Worm (Caenorhabditis elegans) whole organism, L1 larva: ENCODE data around the gene rgs-10.
A peak's percentile ranks its signal among the peaks of the same experiment; 100 is the strongest.

Experiments used
- F16B12.6 ChIP-seq: fragments of 150-350 bp; optimal IDR thresholded peaks from 2 replicates; lab custom pipeline; 2014; ENCODE audit warnings: missing biosample characterization, missing genetic modification characterization
- blmp-1 ChIP-seq: fragments of 150-350 bp; optimal IDR thresholded peaks from 2 replicates; lab custom pipeline; 2014; ENCODE audit warnings: missing biosample characterization, missing genetic modification characterization
- ceh-63 ChIP-seq: fragments of 200-800 bp; sonication (Bioruptor generic); optimal IDR thresholded peaks from 2 replicates; lab custom pipeline; 2018; ENCODE audit warnings: mild to moderate bottlenecking, missing genetic modification characterization, missing compliant biosample characterization
- ceh-82 ChIP-seq, 3 experiments: fragments of 150-350 bp in 1 of 3; sonication (generic microtip) in 2 of 3; optimal IDR thresholded peaks; 2 replicates each; lab custom pipeline; 2014 to 2017; ENCODE audit warnings: missing biosample characterization in 3 of 3, missing genetic modification characterization in 3 of 3
- ceh-88 ChIP-seq: fragments of 200-800 bp; sonication (Bioruptor generic); IDR thresholded peaks from 2 replicates; pipeline ENCODE4 v1.3.6; 2022; ENCODE audit warnings: missing genetic modification characterization, missing compliant biosample characterization
- dpl-1 ChIP-seq, 3 experiments: fragments of 150-350 bp in 2 of 3; sonication (generic microtip) in 1 of 3; optimal IDR thresholded peaks; 2 replicates each; lab custom pipeline; 2014 to 2017; ENCODE audit warnings: missing biosample characterization in 3 of 3, missing genetic modification characterization in 3 of 3, missing genetic modification reagents in 3 of 3
- efl-1 ChIP-seq, 4 experiments: fragments of 150-350 bp; optimal IDR thresholded peaks in 3 of 4; peaks in 1 of 4; 1 replicate in 1 of 4; 2 replicates in 3 of 4; lab custom pipeline; 2014; ENCODE audit warnings: missing biosample characterization in 2 of 4, missing genetic modification characterization in 2 of 4, missing genetic modification reagents in 2 of 4
- egl-13 ChIP-seq: sonication (generic microtip); optimal IDR thresholded peaks from 2 replicates; lab custom pipeline; 2016; ENCODE audit warnings: missing genotype, missing genetic modification reagents, missing genetic modification characterization, missing compliant biosample characterization
- elt-2 ChIP-seq: sonication (generic microtip); optimal IDR thresholded peaks from 2 replicates; lab custom pipeline; 2016; ENCODE audit warnings: missing genetic modification characterization, mild to moderate bottlenecking, inconsistent platforms, missing compliant biosample characterization, missing genetic modification reagents
- ets-5 ChIP-seq: fragments of 200-800 bp; sonication (Bioruptor generic); IDR thresholded peaks from 2 replicates; pipeline ENCODE4 v1.3.6; 2022; ENCODE audit warnings: missing genetic modification characterization, missing compliant biosample characterization
- fkh-4 ChIP-seq: sonication (generic microtip); optimal IDR thresholded peaks from 2 replicates; lab custom pipeline; 2016; ENCODE audit warnings: missing compliant biosample characterization, missing genetic modification characterization, borderline replicate concordance
- fos-1 ChIP-seq: fragments of 150-350 bp; optimal IDR thresholded peaks from 2 replicates; lab custom pipeline; 2014; ENCODE audit warnings: missing biosample characterization, missing genetic modification characterization
- irx-1 ChIP-seq: sonication (generic microtip); optimal IDR thresholded peaks from 2 replicates; lab custom pipeline; 2016; ENCODE audit warnings: missing genetic modification characterization, missing compliant biosample characterization
- jun-1 ChIP-seq: fragments of 150-350 bp; optimal IDR thresholded peaks from 2 replicates; lab custom pipeline; 2014; ENCODE audit warnings: missing biosample characterization, missing genetic modification reagents, missing genetic modification characterization
- lin-14 ChIP-seq: fragments of 200-800 bp; sonication (Bioruptor generic); optimal IDR thresholded peaks from 2 replicates; lab custom pipeline; 2018; ENCODE audit warnings: mild to moderate bottlenecking, missing genetic modification characterization, moderate library complexity, missing compliant biosample characterization
- lin-15B ChIP-seq: fragments of 150-350 bp; sonication (generic microtip); optimal IDR thresholded peaks from 3 replicates; lab custom pipeline; 2014; ENCODE audit warnings: missing biosample characterization, missing genetic modification characterization
- lin-35 ChIP-seq, 2 experiments: fragments of 150-350 bp; optimal IDR thresholded peaks; 2 replicates each; lab custom pipeline; 2014; ENCODE audit warnings: missing biosample characterization in 2 of 2, missing genetic modification characterization in 2 of 2, missing genetic modification reagents in 2 of 2
- lsy-2 ChIP-seq, 2 experiments: fragments of 150-350 bp; optimal IDR thresholded peaks; 2 replicates each; lab custom pipeline; 2014; ENCODE audit warnings: missing biosample characterization in 2 of 2, missing genetic modification characterization in 2 of 2
- mab-9 ChIP-seq: fragments of 200-800 bp; sonication (Bioruptor generic); IDR thresholded peaks from 2 replicates; pipeline ENCODE4 v1.3.6; 2022; ENCODE audit warnings: missing genetic modification reagents, missing genetic modification characterization, missing compliant biosample characterization
- mdl-1 ChIP-seq, 2 experiments: fragments of 150-350 bp; optimal IDR thresholded peaks; 2 replicates each; lab custom pipeline; 2014 to 2017; ENCODE audit warnings: missing biosample characterization in 2 of 2, missing genetic modification characterization in 2 of 2, inconsistent platforms in 1 of 2
- mep-1 ChIP-seq: fragments of 150-350 bp; optimal IDR thresholded peaks from 2 replicates; lab custom pipeline; 2014; ENCODE audit warnings: missing biosample characterization, missing genetic modification characterization
- nhr-19 ChIP-seq: fragments of 200-800 bp; sonication (Bioruptor generic); conservative IDR thresholded peaks from 2 replicates; pipeline ENCODE4 v1.3.6; 2022; ENCODE audit warnings: missing genetic modification characterization, missing compliant biosample characterization
- nhr-20 ChIP-seq: sonication (generic microtip); optimal IDR thresholded peaks from 2 replicates; lab custom pipeline; 2016; ENCODE audit warnings: mild to moderate bottlenecking, missing genetic modification characterization, missing compliant biosample characterization
- nhr-28 ChIP-seq: fragments of 150-350 bp; optimal IDR thresholded peaks from 2 replicates; lab custom pipeline; 2014; ENCODE audit warnings: missing biosample characterization, missing genetic modification characterization
- nhr-47 ChIP-seq: sonication (generic microtip); optimal IDR thresholded peaks from 2 replicates; lab custom pipeline; 2016; ENCODE audit warnings: mild to moderate bottlenecking, missing genetic modification characterization, moderate library complexity, missing compliant biosample characterization
- nhr-71 ChIP-seq: sonication (generic microtip); optimal IDR thresholded peaks from 2 replicates; lab custom pipeline; 2016; ENCODE audit warnings: mild to moderate bottlenecking, missing genetic modification characterization, moderate library complexity, missing compliant biosample characterization
- nhr-76 ChIP-seq: sonication (generic microtip); optimal IDR thresholded peaks from 2 replicates; lab custom pipeline; 2017; ENCODE audit warnings: missing biosample characterization, missing genetic modification characterization
- nhr-77 ChIP-seq: fragments of 150-350 bp; optimal IDR thresholded peaks from 2 replicates; lab custom pipeline; 2014; ENCODE audit warnings: missing biosample characterization, missing genetic modification characterization
- rnt-1 ChIP-seq: sonication (generic microtip); optimal IDR thresholded peaks from 2 replicates; lab custom pipeline; 2016; ENCODE audit warnings: mild to moderate bottlenecking, missing genetic modification characterization, moderate library complexity, missing compliant biosample characterization
- skn-1 ChIP-seq: fragments of 150-350 bp; optimal IDR thresholded peaks from 2 replicates; lab custom pipeline; 2014; ENCODE audit warnings: missing biosample characterization, missing genetic modification characterization
- snpc-4 ChIP-seq: fragments of 150-350 bp; optimal IDR thresholded peaks from 2 replicates; lab custom pipeline; 2014; ENCODE audit warnings: missing biosample characterization, missing genetic modification characterization
- snu-23 ChIP-seq: sonication (generic microtip); optimal IDR thresholded peaks from 2 replicates; lab custom pipeline; 2016; ENCODE audit warnings: missing genetic modification characterization, missing compliant biosample characterization
- swsn-7 ChIP-seq: sonication (generic microtip); optimal IDR thresholded peaks from 2 replicates; lab custom pipeline; 2016; ENCODE audit warnings: missing genetic modification characterization, missing compliant biosample characterization
- tbx-2 ChIP-seq: sonication (generic microtip); optimal IDR thresholded peaks from 2 replicates; lab custom pipeline; 2016; ENCODE audit warnings: missing genetic modification characterization, missing compliant biosample characterization
- unc-130 ChIP-seq: fragments of 150-350 bp; optimal IDR thresholded peaks from 2 replicates; lab custom pipeline; 2017; ENCODE audit warnings: missing biosample characterization, missing genetic modification characterization, inconsistent platforms
- unc-62 ChIP-seq: fragments of 150-350 bp; optimal IDR thresholded peaks from 2 replicates; lab custom pipeline; 2014; ENCODE audit warnings: missing biosample characterization, missing genetic modification reagents, missing genetic modification characterization
- unc-86 ChIP-seq: sonication (generic microtip); optimal IDR thresholded peaks from 2 replicates; lab custom pipeline; 2016; ENCODE audit warnings: missing genetic modification characterization, missing compliant biosample characterization
- xbp-1 ChIP-seq: sonication (generic microtip); optimal IDR thresholded peaks from 2 replicates; lab custom pipeline; 2016; ENCODE audit warnings: missing genetic modification characterization, missing compliant biosample characterization
- zag-1 ChIP-seq: fragments of 150-350 bp; optimal IDR thresholded peaks from 2 replicates; lab custom pipeline; 2014; ENCODE audit warnings: missing biosample characterization, missing genetic modification characterization

Gene rgs-10

ce11 chrX:15003891-15004550 lies 41.5 kb downstream of the rgs-10 start, which contains the start of gene slc-25A18.1:
TSS of gene slc-25A18.1 (minus strand) at chrX:15003941.
- TF ChIP-seq efl-1 (optimal IDR thresholded peaks at IDR 0.05; lab: Kevin White, UChicago) = no peak
- TF ChIP-seq efl-1 (GFP tag; optimal IDR thresholded peaks at IDR 0.05 in 1 of 2; lab: Kevin White, UChicago) = peak in 1 of 2 experiments; percentile 41
- TF ChIP-seq nhr-77 (tag; lab: Kevin White, UChicago) = no peak
- TF ChIP-seq fkh-4 = no peak
- no peak for TF ChIP-seq ceh-63
- peak; percentile 18 for TF ChIP-seq elt-2

- TF ChIP-seq mdl-1 (tag; optimal IDR thresholded peaks at IDR 0.05; lab: Kevin White, UChicago) (no peak), unc-86 (no peak), blmp-1 (peak; percentile 85), irx-1 (no peak), zag-1 (tag; lab: Kevin White, UChicago) (no peak), lin-15B (tag; lab: Kevin White, UChicago) (no peak), nhr-20 (tag; lab: Kevin White, UChicago) (peak; percentile 23), lin-35 (GFP tag; optimal IDR thresholded peaks at IDR 0.05; lab: Kevin White, UChicago) (peak; percentile 3 to 23), snu-23 (GFP tag; lab: Kevin White, UChicago) (peak; percentile 38), fos-1 (no peak), efl-1 (optimal IDR thresholded peaks at IDR 0.05; lab: Kevin White, UChicago) (peak in 1 of 2 experiments; percentile 8), efl-1 (GFP tag; optimal IDR thresholded peaks at IDR 0.05 in 1 of 2; lab: Kevin White, UChicago) (peak; percentile 2 to 46), nhr-76 (no peak), rnt-1 (tag; lab: Kevin White, UChicago) (peak; percentile 1), F16B12.6 (tag; lab: Kevin White, UChicago) (peak; percentile 82), tbx-2 (no peak), nhr-71 (tag; lab: Kevin White, UChicago) (peak; percentile 15), skn-1 (tag; lab: Kevin White, UChicago) (peak; percentile 18), lsy-2 (tag; optimal IDR thresholded peaks at IDR 0.05; lab: Kevin White, UChicago) (peak in 1 of 2 experiments; percentile 44), lin-14 (GFP tag; lab: Kevin White, UChicago) (peak; percentile 0), unc-130 (tag; lab: Kevin White, UChicago) (peak; percentile 41), mep-1 (tag; lab: Kevin White, UChicago) (peak; percentile 42), swsn-7 (tag; lab: Kevin White, UChicago) (peak; percentile 11), dpl-1 (GFP tag; optimal IDR thresholded peaks at IDR 0.05; lab: Kevin White, UChicago) (peak in 2 of 3 experiments; percentile 8 to 24), unc-62 (GFP tag; lab: Kevin White, UChicago) (no peak), nhr-47 (tag; lab: Kevin White, UChicago) (peak; percentile 5), ceh-82 (tag; optimal IDR thresholded peaks at IDR 0.05; lab: Kevin White, UChicago) (peak in 1 of 3 experiments; percentile 9)
Measured at ce11 chrX:15006847-15007358, 44.3 kb downstream of the rgs-10 start, which contains the start of gene ergi-2. TSS of gene ergi-2 (minus strand) at chrX:15007308.

- 0 out of 2 replicates have a peak, but pooled peaks have one; percentile 13 for TF ChIP-seq ceh-88 (GFP tag; lab: Robert Waterston, UW)
- TF ChIP-seq egl-13 (tag; lab: Kevin White, UChicago) = peak; percentile 61
- TF ChIP-seq nhr-28 = no peak
- TF ChIP-seq ets-5 (GFP tag; lab: Robert Waterston, UW) = no peak
- TF ChIP-seq nhr-71 (tag; lab: Kevin White, UChicago) = peak; percentile 40
- TF ChIP-seq lin-14 (GFP tag; lab: Kevin White, UChicago) = peak; percentile 72
- TF ChIP-seq unc-86 = peak; percentile 54
- peak; percentile 15 for TF ChIP-seq swsn-7 (tag; lab: Kevin White, UChicago)
Measured at ce11 chrX:15008697-15009096, 46.1 kb downstream of the rgs-10 start.

- TF ChIP-seq nhr-19 (GFP tag; lab: Robert Waterston, UW) = no peak
- TF ChIP-seq ets-5 (GFP tag; lab: Robert Waterston, UW) = no peak
- TF ChIP-seq xbp-1 (tag; lab: Kevin White, UChicago) = no peak
- TF ChIP-seq mab-9 = no peak
- TF ChIP-seq jun-1 (tag; lab: Kevin White, UChicago) = no peak
- no peak for TF ChIP-seq elt-2
- TF ChIP-seq snpc-4 (tag; lab: Kevin White, UChicago) = peak; percentile 26
Measured at ce11 chrX:15010941-15011340, 48.4 kb downstream of the rgs-10 start.
